Worm (Caenorhabditis elegans) whole organism, L1 larva: ENCODE data around the gene gln-2.

Experiments used
- C16A3.4 ChIP-seq: fragments of 150-350 bp; optimal IDR thresholded peaks from 2 replicates; lab custom pipeline; 2014; ENCODE audit warnings: missing biosample characterization, missing genetic modification characterization
- C34B4.2 ChIP-seq: sonication (generic microtip); optimal IDR thresholded peaks from 2 replicates; lab custom pipeline; 2017; ENCODE audit warnings: mild to moderate bottlenecking, missing genetic modification characterization, missing compliant biosample characterization
- F16B12.6 ChIP-seq: fragments of 150-350 bp; optimal IDR thresholded peaks from 2 replicates; lab custom pipeline; 2014; ENCODE audit warnings: missing biosample characterization, missing genetic modification characterization
- Y116A8C.19 ChIP-seq: sonication (generic microtip); optimal IDR thresholded peaks from 2 replicates; lab custom pipeline; 2016; ENCODE audit warnings: missing compliant biosample characterization, missing genetic modification characterization, borderline replicate concordance
- alr-1 ChIP-seq: fragments of 200-800 bp; sonication (Bioruptor generic); optimal IDR thresholded peaks from 2 replicates; lab custom pipeline; 2018; ENCODE audit warnings: borderline replicate concordance, mild to moderate bottlenecking, missing genetic modification characterization, missing compliant biosample characterization
- aly-2 ChIP-seq: fragments of 150-350 bp; optimal IDR thresholded peaks from 2 replicates; lab custom pipeline; 2014; ENCODE audit warnings: missing biosample characterization, missing genetic modification characterization
- ama-1 ChIP-seq: fragments of 150-350 bp; optimal IDR thresholded peaks from 2 replicates; lab custom pipeline; 2014
- blmp-1 ChIP-seq: fragments of 150-350 bp; optimal IDR thresholded peaks from 2 replicates; lab custom pipeline; 2014; ENCODE audit warnings: missing biosample characterization, missing genetic modification characterization
- ceh-88 ChIP-seq: fragments of 200-800 bp; sonication (Bioruptor generic); IDR thresholded peaks from 2 replicates; pipeline ENCODE4 v1.3.6; 2022; ENCODE audit warnings: missing genetic modification characterization, missing compliant biosample characterization
- ceh-90 ChIP-seq: sonication (generic microtip); optimal IDR thresholded peaks from 2 replicates; lab custom pipeline; 2016; ENCODE audit warnings: missing genetic modification characterization, missing compliant biosample characterization
- dpl-1 ChIP-seq, 3 experiments: fragments of 150-350 bp in 2 of 3; sonication (generic microtip) in 1 of 3; optimal IDR thresholded peaks; 2 replicates each; lab custom pipeline; 2014 to 2017; ENCODE audit warnings: missing biosample characterization in 3 of 3, missing genetic modification characterization in 3 of 3, missing genetic modification reagents in 3 of 3
- dsc-1 ChIP-seq: sonication (generic microtip); optimal IDR thresholded peaks from 2 replicates; lab custom pipeline; 2016; ENCODE audit warnings: mild to moderate bottlenecking, missing genetic modification characterization, missing compliant biosample characterization
- efl-1 ChIP-seq, 4 experiments: fragments of 150-350 bp; optimal IDR thresholded peaks in 3 of 4; peaks in 1 of 4; 1 replicate in 1 of 4; 2 replicates in 3 of 4; lab custom pipeline; 2014; ENCODE audit warnings: missing biosample characterization in 2 of 4, missing genetic modification characterization in 2 of 4, missing genetic modification reagents in 2 of 4
- efl-3 ChIP-seq: fragments of 200-800 bp; sonication (Bioruptor generic); optimal IDR thresholded peaks from 2 replicates; lab custom pipeline; 2018; ENCODE audit warnings: mild to moderate bottlenecking, missing genetic modification characterization, missing compliant biosample characterization
- egl-13 ChIP-seq: sonication (generic microtip); optimal IDR thresholded peaks from 2 replicates; lab custom pipeline; 2016; ENCODE audit warnings: missing genotype, missing genetic modification reagents, missing genetic modification characterization, missing compliant biosample characterization
- elt-2 ChIP-seq: sonication (generic microtip); optimal IDR thresholded peaks from 2 replicates; lab custom pipeline; 2016; ENCODE audit warnings: missing genetic modification characterization, mild to moderate bottlenecking, inconsistent platforms, missing compliant biosample characterization, missing genetic modification reagents
- elt-3 ChIP-seq, 6 experiments: fragments of 150-350 bp in 1 of 6; sonication (generic microtip); optimal IDR thresholded peaks; 2 replicates each; lab custom pipeline; 2017 to 2018; ENCODE audit warnings: missing biosample characterization in 6 of 6, missing genetic modification characterization in 6 of 6, inconsistent platforms in 1 of 6
- fkh-10 ChIP-seq: sonication (generic microtip); optimal IDR thresholded peaks from 2 replicates; lab custom pipeline; 2017; ENCODE audit warnings: missing biosample characterization, missing genetic modification reagents, missing genetic modification characterization
- fkh-4 ChIP-seq: sonication (generic microtip); optimal IDR thresholded peaks from 2 replicates; lab custom pipeline; 2016; ENCODE audit warnings: missing compliant biosample characterization, missing genetic modification characterization, borderline replicate concordance
- fkh-8 ChIP-seq: sonication (generic microtip); optimal IDR thresholded peaks from 2 replicates; lab custom pipeline; 2016; ENCODE audit warnings: mild to moderate bottlenecking, missing genetic modification characterization, missing compliant biosample characterization
- grh-1 ChIP-seq: fragments of 200-800 bp; sonication (Bioruptor generic); IDR thresholded peaks from 2 replicates; pipeline ENCODE4 v1.3.6; 2022; ENCODE audit warnings: missing genetic modification reagents, missing genetic modification characterization, missing compliant biosample characterization
- hlh-17 ChIP-seq: fragments of 200-800 bp; sonication (Bioruptor generic); optimal IDR thresholded peaks from 2 replicates; lab custom pipeline; 2018; ENCODE audit warnings: missing genetic modification characterization, mild to moderate bottlenecking, missing compliant biosample characterization, moderate library complexity, borderline replicate concordance
- hlh-4 ChIP-seq: sonication (generic microtip); optimal IDR thresholded peaks from 2 replicates; lab custom pipeline; 2016; ENCODE audit warnings: mild to moderate bottlenecking, missing genetic modification characterization, missing compliant biosample characterization
- hpl-2 ChIP-seq: fragments of 150-350 bp; optimal IDR thresholded peaks from 2 replicates; lab custom pipeline; 2014; ENCODE audit warnings: missing biosample characterization, missing genetic modification reagents, missing genetic modification characterization
- jun-1 ChIP-seq: fragments of 150-350 bp; optimal IDR thresholded peaks from 2 replicates; lab custom pipeline; 2014; ENCODE audit warnings: missing biosample characterization, missing genetic modification reagents, missing genetic modification characterization
- lin-13 ChIP-seq: fragments of 150-350 bp; optimal IDR thresholded peaks from 2 replicates; lab custom pipeline; 2014; ENCODE audit warnings: missing biosample characterization, missing genetic modification reagents, missing genetic modification characterization
- lin-14 ChIP-seq: fragments of 200-800 bp; sonication (Bioruptor generic); optimal IDR thresholded peaks from 2 replicates; lab custom pipeline; 2018; ENCODE audit warnings: mild to moderate bottlenecking, missing genetic modification characterization, moderate library complexity, missing compliant biosample characterization
- lin-35 ChIP-seq, 2 experiments: fragments of 150-350 bp; optimal IDR thresholded peaks; 2 replicates each; lab custom pipeline; 2014; ENCODE audit warnings: missing biosample characterization in 2 of 2, missing genetic modification characterization in 2 of 2, missing genetic modification reagents in 2 of 2
- lin-39 ChIP-seq: fragments of 150-350 bp; optimal IDR thresholded peaks from 2 replicates; lab custom pipeline; 2014; ENCODE audit warnings: missing biosample characterization, missing genetic modification reagents, missing genetic modification characterization
- lsy-2 ChIP-seq, 2 experiments: fragments of 150-350 bp; optimal IDR thresholded peaks; 2 replicates each; lab custom pipeline; 2014; ENCODE audit warnings: missing biosample characterization in 2 of 2, missing genetic modification characterization in 2 of 2
- mdl-1 ChIP-seq, 2 experiments: fragments of 150-350 bp; optimal IDR thresholded peaks; 2 replicates each; lab custom pipeline; 2014 to 2017; ENCODE audit warnings: missing biosample characterization in 2 of 2, missing genetic modification characterization in 2 of 2, inconsistent platforms in 1 of 2
- mep-1 ChIP-seq: fragments of 150-350 bp; optimal IDR thresholded peaks from 2 replicates; lab custom pipeline; 2014; ENCODE audit warnings: missing biosample characterization, missing genetic modification characterization
- nhr-19 ChIP-seq: fragments of 200-800 bp; sonication (Bioruptor generic); conservative IDR thresholded peaks from 2 replicates; pipeline ENCODE4 v1.3.6; 2022; ENCODE audit warnings: missing genetic modification characterization, missing compliant biosample characterization
- nhr-20 ChIP-seq: sonication (generic microtip); optimal IDR thresholded peaks from 2 replicates; lab custom pipeline; 2016; ENCODE audit warnings: mild to moderate bottlenecking, missing genetic modification characterization, missing compliant biosample characterization
- nhr-71 ChIP-seq: sonication (generic microtip); optimal IDR thresholded peaks from 2 replicates; lab custom pipeline; 2016; ENCODE audit warnings: mild to moderate bottlenecking, missing genetic modification characterization, moderate library complexity, missing compliant biosample characterization
- nhr-77 ChIP-seq: fragments of 150-350 bp; optimal IDR thresholded peaks from 2 replicates; lab custom pipeline; 2014; ENCODE audit warnings: missing biosample characterization, missing genetic modification characterization
- nhr-85 ChIP-seq: sonication (generic microtip); peaks from one replicate; lab custom pipeline; 2016; ENCODE audit warnings: missing genetic modification characterization, inconsistent platforms, missing compliant biosample characterization
- rnt-1 ChIP-seq: sonication (generic microtip); optimal IDR thresholded peaks from 2 replicates; lab custom pipeline; 2016; ENCODE audit warnings: mild to moderate bottlenecking, missing genetic modification characterization, moderate library complexity, missing compliant biosample characterization
- skn-1 ChIP-seq: fragments of 150-350 bp; optimal IDR thresholded peaks from 2 replicates; lab custom pipeline; 2014; ENCODE audit warnings: missing biosample characterization, missing genetic modification characterization
- snpc-4 ChIP-seq: fragments of 150-350 bp; optimal IDR thresholded peaks from 2 replicates; lab custom pipeline; 2014; ENCODE audit warnings: missing biosample characterization, missing genetic modification characterization
- snu-23 ChIP-seq: sonication (generic microtip); optimal IDR thresholded peaks from 2 replicates; lab custom pipeline; 2016; ENCODE audit warnings: missing genetic modification characterization, missing compliant biosample characterization
- sptf-1 ChIP-seq: fragments of 150-350 bp; optimal IDR thresholded peaks from 2 replicates; lab custom pipeline; 2014; ENCODE audit warnings: missing biosample characterization, missing genetic modification characterization
- unc-130 ChIP-seq: fragments of 150-350 bp; optimal IDR thresholded peaks from 2 replicates; lab custom pipeline; 2017; ENCODE audit warnings: missing biosample characterization, missing genetic modification characterization, inconsistent platforms
- unc-62 ChIP-seq: fragments of 150-350 bp; optimal IDR thresholded peaks from 2 replicates; lab custom pipeline; 2014; ENCODE audit warnings: missing biosample characterization, missing genetic modification reagents, missing genetic modification characterization
- unc-86 ChIP-seq: sonication (generic microtip); optimal IDR thresholded peaks from 2 replicates; lab custom pipeline; 2016; ENCODE audit warnings: missing genetic modification characterization, missing compliant biosample characterization
- xbp-1 ChIP-seq: sonication (generic microtip); optimal IDR thresholded peaks from 2 replicates; lab custom pipeline; 2016; ENCODE audit warnings: missing genetic modification characterization, missing compliant biosample characterization
- zag-1 ChIP-seq: fragments of 150-350 bp; optimal IDR thresholded peaks from 2 replicates; lab custom pipeline; 2014; ENCODE audit warnings: missing biosample characterization, missing genetic modification characterization
- zip-4 ChIP-seq: fragments of 200-800 bp; sonication (Bioruptor generic); optimal IDR thresholded peaks from 2 replicates; lab custom pipeline; 2018; ENCODE audit warnings: mild to moderate bottlenecking, missing genetic modification characterization, moderate library complexity, missing compliant biosample characterization
- ztf-4 ChIP-seq: fragments of 150-350 bp; optimal IDR thresholded peaks from 2 replicates; lab custom pipeline; 2014; ENCODE audit warnings: missing biosample characterization, missing genetic modification characterization

Gene gln-2

DNA sequence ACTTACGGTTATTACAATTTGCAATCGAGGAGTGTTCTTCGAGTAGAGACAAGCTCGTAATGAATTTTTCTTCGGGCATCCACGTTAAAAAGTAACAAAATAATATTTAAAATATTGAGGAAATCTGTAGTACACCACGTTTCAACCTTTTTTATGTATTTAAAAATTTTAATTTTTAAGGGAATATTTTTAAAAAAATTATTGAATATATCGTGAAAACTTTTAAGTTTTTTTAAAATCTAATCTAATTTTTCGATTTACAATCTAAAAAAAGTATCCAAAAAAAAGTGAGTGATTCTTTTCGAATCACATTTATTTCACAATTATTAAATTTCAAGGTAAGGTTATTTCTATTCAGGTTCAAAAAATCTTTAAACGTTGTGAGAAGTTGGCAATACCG is at the start of gene gln-2:
Gene gln-2 (minus strand): TSS at position 101 of the 400 bp plus-strand sequence.
- TF ChIP-seq nhr-85 (no peak), sptf-1 (tag; lab: Kevin White, UChicago) (no peak), zag-1 (tag; lab: Kevin White, UChicago) (no peak), xbp-1 (tag; lab: Kevin White, UChicago) (no peak)

DNA sequence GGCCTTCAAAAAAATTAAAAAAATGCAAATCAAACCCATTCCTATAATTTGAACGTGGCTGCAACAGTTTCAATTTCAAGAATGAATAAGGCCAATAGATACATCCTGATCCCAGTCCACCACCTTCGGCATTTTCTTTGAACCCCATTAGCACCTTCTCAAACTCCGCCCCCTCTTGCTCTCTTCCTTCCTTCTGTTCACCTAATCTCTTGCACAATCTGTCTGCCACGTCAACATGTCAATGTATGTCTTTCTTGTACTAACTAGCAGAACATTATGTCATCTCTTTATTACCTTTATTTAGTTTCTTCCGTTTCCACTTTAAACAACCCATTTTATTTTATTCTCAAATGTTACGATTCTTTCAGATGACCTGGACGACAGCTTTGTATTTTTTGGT is 48.9 kb upstream of the gln-2 start, which contains the start of gene C05B5.4:
Gene C05B5.4 (plus strand): TSS at position 351 of the 400 bp plus-strand sequence.
- TF ChIP-seq snpc-4 (tag; lab: Kevin White, UChicago) (no peak), ceh-90 (tag; lab: Kevin White, UChicago) (no peak), elt-2 (tag; lab: Kevin White, UChicago) (no peak), lin-35 (GFP tag; optimal IDR thresholded peaks at IDR 0.05; lab: Kevin White, UChicago) (no peak), dpl-1 (GFP tag; optimal IDR thresholded peaks at IDR 0.05; lab: Kevin White, UChicago) (no peak), ama-1 (lab: Kevin White, UChicago) (no peak), alr-1 (no peak), zag-1 (tag; lab: Kevin White, UChicago) (no peak), hlh-17 (GFP tag; lab: Kevin White, UChicago) (no peak), ztf-4 (tag; lab: Kevin White, UChicago) (no peak), fkh-10 (no peak), unc-86 (tag; lab: Kevin White, UChicago) (no peak), skn-1 (tag; lab: Kevin White, UChicago) (no peak), mep-1 (tag; lab: Kevin White, UChicago) (no peak), elt-3 (tag; optimal IDR thresholded peaks at IDR 0.05; lab: Kevin White, UChicago) (no peak), unc-62 (GFP tag; lab: Kevin White, UChicago) (no peak), egl-13 (no peak), lsy-2 (tag; optimal IDR thresholded peaks at IDR 0.05; lab: Kevin White, UChicago) (no peak), ceh-88 (GFP tag; lab: Robert Waterston, UW) (no peak)
- TF ChIP-seq, all 84 proteins: peak for 0

DNA sequence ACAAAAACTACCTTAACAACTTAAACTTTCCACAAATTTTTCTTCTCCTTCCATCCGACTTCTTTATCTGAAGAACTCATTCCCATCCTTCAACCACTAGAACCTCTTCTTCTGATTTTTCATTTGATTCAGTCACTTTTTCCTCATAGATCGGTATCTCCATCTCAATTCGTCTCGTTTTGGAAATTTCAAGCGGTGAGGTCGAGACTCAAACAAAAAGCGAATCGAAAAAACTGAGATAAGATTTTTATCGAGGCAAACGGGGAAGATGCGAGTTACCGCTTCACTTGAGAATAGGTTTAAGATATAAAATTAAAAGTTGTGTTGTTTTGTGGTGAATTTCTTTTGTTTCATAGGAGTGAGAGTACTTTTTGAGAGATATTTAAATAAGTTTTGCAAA is 46.7 kb upstream of the gln-2 start:
- TF ChIP-seq nhr-77 (tag; lab: Kevin White, UChicago), result no peak
- TF ChIP-seq rnt-1 (tag; lab: Kevin White, UChicago), result peak; percentile 14
- TF ChIP-seq nhr-71 (tag; lab: Kevin White, UChicago), result no peak
- no peak for TF ChIP-seq zip-4 (GFP tag; lab: Kevin White, UChicago)
- no peak for TF ChIP-seq F16B12.6 (tag; lab: Kevin White, UChicago)
- TF ChIP-seq Y116A8C.19, result no peak
- TF ChIP-seq xbp-1 (tag; lab: Kevin White, UChicago), result no peak
- TF ChIP-seq unc-130 (tag; lab: Kevin White, UChicago), result no peak
- no peak for TF ChIP-seq nhr-20
- no peak for TF ChIP-seq hlh-4
- TF ChIP-seq lin-39, result no peak
- TF ChIP-seq C16A3.4 (tag; lab: Kevin White, UChicago), result no peak
- TF ChIP-seq mep-1 (tag; lab: Kevin White, UChicago), result peak; percentile 3
- TF ChIP-seq jun-1, result no peak
- peak; percentile 74 for TF ChIP-seq lin-14
- TF ChIP-seq grh-1, result no peak
- no peak for TF ChIP-seq fkh-4
- no peak for TF ChIP-seq C34B4.2 (tag; lab: Kevin White, UChicago)
- no peak for TF ChIP-seq fkh-8 (tag; lab: Kevin White, UChicago)
- no peak for TF ChIP-seq snu-23 (GFP tag; lab: Kevin White, UChicago)
- no peak for TF ChIP-seq hpl-2
- TF ChIP-seq aly-2, result no peak
- TF ChIP-seq blmp-1, result peak; percentile 82
- TF ChIP-seq efl-1 (optimal IDR thresholded peaks at IDR 0.05; lab: Kevin White, UChicago), result no peak
- no peak for TF ChIP-seq efl-1 (GFP tag; optimal IDR thresholded peaks at IDR 0.05 in 1 of 2; lab: Kevin White, UChicago)
- no peak for TF ChIP-seq snpc-4 (tag; lab: Kevin White, UChicago)
- no peak for TF ChIP-seq efl-3
- no peak for TF ChIP-seq ztf-4 (tag; lab: Kevin White, UChicago)
- no peak for TF ChIP-seq lin-13
- no peak for TF ChIP-seq nhr-19 (GFP tag; lab: Robert Waterston, UW)
- TF ChIP-seq dsc-1 (tag; lab: Kevin White, UChicago), result no peak
- TF ChIP-seq unc-86 (tag; lab: Kevin White, UChicago), result no peak
- TF ChIP-seq mdl-1 (tag; optimal IDR thresholded peaks at IDR 0.05; lab: Kevin White, UChicago), result no peak
- no peak for TF ChIP-seq elt-3 (tag; optimal IDR thresholded peaks at IDR 0.05; lab: Kevin White, UChicago)
